Worm (Caenorhabditis elegans) whole organism, L2 larva: ENCODE results near the gene W09C2.10.

Source experiments
- F13H6.1 ChIP-seq: sonication (generic microtip); optimal IDR thresholded peaks from 2 replicates; lab custom pipeline; 2016; ENCODE audit warnings: missing genetic modification characterization, missing compliant biosample characterization
- ama-1 ChIP-seq: fragments of 150-350 bp; optimal IDR thresholded peaks from 2 replicates; lab custom pipeline; 2018; ENCODE audit warnings: inconsistent platforms
- egl-27 ChIP-seq: sonication (generic microtip); optimal IDR thresholded peaks from 3 replicates; lab custom pipeline; 2017; ENCODE audit warnings: missing biosample characterization, missing genetic modification reagents, missing genetic modification characterization
- mab-5 ChIP-seq: fragments of 150-350 bp; optimal IDR thresholded peaks from 2 replicates; lab custom pipeline; 2014; ENCODE audit warnings: missing biosample characterization, missing genetic modification characterization
- mdl-1 ChIP-seq, 2 experiments: fragments of 150-350 bp in 1 of 2; sonication (generic microtip) in 1 of 2; optimal IDR thresholded peaks; 2 replicates each; lab custom pipeline; 2017; ENCODE audit warnings: missing biosample characterization in 2 of 2, missing genetic modification characterization in 2 of 2
- nhr-237 ChIP-seq: fragments of 150-350 bp; optimal IDR thresholded peaks from 2 replicates; lab custom pipeline; 2014; ENCODE audit warnings: missing biosample characterization, missing genetic modification characterization
- unc-39 ChIP-seq: fragments of 150-350 bp; optimal IDR thresholded peaks from 2 replicates; lab custom pipeline; 2014; ENCODE audit warnings: missing biosample characterization, missing genetic modification characterization
- ztf-11 ChIP-seq: sonication (generic microtip); optimal IDR thresholded peaks from 2 replicates; lab custom pipeline; 2017; ENCODE audit warnings: missing biosample characterization, missing genetic modification characterization

ce11 chrIV:9584352-9584751 lies 40.5 kb downstream of the W09C2.10 start:
- TF ChIP-seq ztf-11 (tag; lab: Kevin White, UChicago) (no peak), nhr-237 (no peak), ama-1 (lab: Kevin White, UChicago) (no peak), unc-39 (tag; lab: Kevin White, UChicago) (no peak), mdl-1 (tag; optimal IDR thresholded peaks at IDR 0.05; lab: Kevin White, UChicago) (no peak), F13H6.1 (tag; lab: Kevin White, UChicago) (no peak), mab-5 (tag; lab: Kevin White, UChicago) (no peak), egl-27 (tag; lab: Kevin White, UChicago) (no peak)
